Worm (Caenorhabditis elegans) whole organism, L4/young adult: ENCODE data around the gene srw-19.

Experiments
- W03F9.2 ChIP-seq: fragments of 150-350 bp; optimal IDR thresholded peaks from 2 replicates; lab custom pipeline; 2014; ENCODE audit warnings: missing biosample characterization, missing genetic modification characterization
- dao-5 ChIP-seq: sonication (generic microtip); optimal IDR thresholded peaks from 2 replicates; lab custom pipeline; 2016; ENCODE audit warnings: missing genotype, missing genetic modification characterization, moderate library complexity, missing compliant biosample characterization
- him-1 ChIP-seq: sonication (generic microtip); optimal IDR thresholded peaks from 2 replicates; lab custom pipeline; 2016; ENCODE audit warnings: missing genotype, missing genetic modification reagents, missing genetic modification characterization, missing compliant biosample characterization

- TF ChIP-seq him-1 (no peak), W03F9.2 (tag; lab: Kevin White, UChicago) (no peak), dao-5 (no peak)
These were observed 21.3 kb downstream of the srw-19 start, which contains the start of gene M01B2.8 for ce11 chrV:15259904-15260303.
